Fruit fly (Drosophila melanogaster): ENCODE results near the gene CG13258.
A peak's percentile ranks its signal among the peaks of the same experiment; 100 is the strongest.

The CG13258 gene

dm6 chr2L:16292975-16293501, at the start of gene CG13258:
Gene CG13258, minus strand, starts transcription at chr2L:16293025.
- TF ChIP-seq CG13204 (GFP tag; optimal IDR thresholded peaks at IDR 0.05), result no peak
- TF ChIP-seq Ets98B (GFP tag; IDR thresholded peaks at IDR 0.05), result peak; percentile 16; the same call in 1 of the 2 replicates

DNA sequence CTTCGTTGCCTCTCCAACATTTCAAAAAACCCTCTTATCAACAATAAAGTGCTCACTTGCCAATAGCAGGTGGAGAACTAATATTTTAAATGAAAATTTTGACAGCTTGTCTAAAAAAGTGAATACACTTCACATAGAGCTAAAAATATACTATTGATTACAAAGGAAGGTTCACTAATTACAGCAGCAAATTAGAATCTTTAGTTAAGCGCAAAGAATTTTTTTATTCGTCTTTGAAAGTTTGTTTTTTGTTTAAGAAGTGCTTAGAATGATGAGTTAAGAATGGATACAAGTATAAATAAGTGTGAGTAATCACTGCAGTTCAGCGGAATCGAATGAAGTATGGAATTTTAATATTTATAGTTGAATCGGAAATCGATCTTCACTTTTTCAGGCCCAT, 49.4 kb upstream of the CG13258 start, which contains the start of gene CG44405:
Gene CG44405 (minus strand): TSS at position 101 of the 400 bp plus-strand sequence.
- TF ChIP-seq Pif1B (GFP tag; optimal IDR thresholded peaks at IDR 0.05), result no peak
- TF ChIP-seq CG34367 (tag; optimal IDR thresholded peaks at IDR 0.05), result no peak
- no peak for TF ChIP-seq D1 (tag; optimal IDR thresholded peaks at IDR 0.05)
- TF ChIP-seq EcR (GFP tag; optimal IDR thresholded peaks at IDR 0.05), result no peak
- TF ChIP-seq CG15710 (tag; optimal IDR thresholded peaks at IDR 0.05), result no peak
- TF ChIP-seq gl (tag; optimal IDR thresholded peaks at IDR 0.05), result no peak
- TF ChIP-seq CG4496 (GFP tag; IDR thresholded peaks at IDR 0.05), result no peak
- no peak for TF ChIP-seq Snoo (tag; optimal IDR thresholded peaks at IDR 0.05)
- no peak for TF ChIP-seq CG14655 (GFP tag; optimal IDR thresholded peaks at IDR 0.05)
- TF ChIP-seq CG17806 (tag; optimal IDR thresholded peaks at IDR 0.05), result no peak

- no peak for TF ChIP-seq CG12605 (GFP tag; IDR thresholded peaks at IDR 0.05)
- TF ChIP-seq CG17806 (tag; optimal IDR thresholded peaks at IDR 0.05), result no peak
- no peak for TF ChIP-seq CG9948 (tag; optimal IDR thresholded peaks at IDR 0.05)
- no peak for TF ChIP-seq CG34367 (tag; optimal IDR thresholded peaks at IDR 0.05)
- TF ChIP-seq CG8159 (tag; optimal IDR thresholded peaks at IDR 0.05), result no peak
- no peak for TF ChIP-seq Pif1A (GFP tag; optimal IDR thresholded peaks at IDR 0.05)
- no peak for TF ChIP-seq CG8301 (tag; optimal IDR thresholded peaks at IDR 0.05)
- TF ChIP-seq CG15710 (tag; optimal IDR thresholded peaks at IDR 0.05), result no peak
- no peak for TF ChIP-seq CG4496 (GFP tag; IDR thresholded peaks at IDR 0.05)
- no peak for TF ChIP-seq D1 (tag; optimal IDR thresholded peaks at IDR 0.05)
- no peak for TF ChIP-seq Snoo (tag; optimal IDR thresholded peaks at IDR 0.05)
- TF ChIP-seq EcR (GFP tag; optimal IDR thresholded peaks at IDR 0.05), result no peak
- no peak for TF ChIP-seq Ets98B (GFP tag; IDR thresholded peaks at IDR 0.05)
- no peak for TF ChIP-seq Pif1B (GFP tag; optimal IDR thresholded peaks at IDR 0.05)
- no peak for TF ChIP-seq CG14655 (GFP tag; optimal IDR thresholded peaks at IDR 0.05)
- no peak for TF ChIP-seq fd96Ca (GFP tag; IDR thresholded peaks at IDR 0.05)
- no peak for TF ChIP-seq gl (tag; optimal IDR thresholded peaks at IDR 0.05)
- no peak for TF ChIP-seq rn (GFP tag; IDR thresholded peaks at IDR 0.05)
- no peak for TF ChIP-seq CG13204 (GFP tag; optimal IDR thresholded peaks at IDR 0.05)
- TF ChIP-seq CG10348 (GFP tag; IDR thresholded peaks at IDR 0.05), result no peak
Observed at dm6 chr2L:16340268-16340667, 47.4 kb upstream of the CG13258 start, which contains the start of gene CG42266. Gene CG42266, minus strand, starts transcription at chr2L:16340368.

DNA sequence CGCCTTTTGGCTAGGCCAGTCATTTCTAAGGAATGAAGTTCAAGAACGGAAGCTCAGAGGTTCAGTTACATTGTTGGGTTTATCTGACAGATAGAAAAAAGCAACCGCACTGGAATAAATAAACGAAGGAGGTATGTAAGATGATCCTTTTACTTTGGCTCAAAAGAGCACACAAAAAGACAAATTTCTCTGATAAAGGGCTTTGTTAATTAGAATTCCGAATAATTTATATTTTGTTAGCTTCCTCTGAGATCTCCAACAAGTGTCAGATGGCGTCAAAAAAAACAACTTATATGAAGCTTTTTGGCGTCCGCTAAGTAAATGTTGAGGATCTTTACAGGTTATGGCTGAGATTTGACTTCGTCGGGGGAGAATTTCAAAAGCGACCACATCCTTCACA, 45.0 kb upstream of the CG13258 start, which contains the start of gene CG31817:
Gene CG31817 (minus strand): TSS at position 101 of the 400 bp plus-strand sequence.
- TF ChIP-seq rn (GFP tag; IDR thresholded peaks at IDR 0.05) (no peak), Snoo (tag; optimal IDR thresholded peaks at IDR 0.05) (no peak), CG12605 (GFP tag; IDR thresholded peaks at IDR 0.05) (no peak), CG8301 (tag; optimal IDR thresholded peaks at IDR 0.05) (no peak), CG4496 (GFP tag; IDR thresholded peaks at IDR 0.05) (no peak), EcR (GFP tag; optimal IDR thresholded peaks at IDR 0.05) (no peak), CG34367 (tag; optimal IDR thresholded peaks at IDR 0.05) (no peak), CG10348 (GFP tag; IDR thresholded peaks at IDR 0.05) (no peak), Pif1B (GFP tag; optimal IDR thresholded peaks at IDR 0.05) (no peak), Ets98B (GFP tag; IDR thresholded peaks at IDR 0.05) (no peak), CG9948 (tag; optimal IDR thresholded peaks at IDR 0.05) (no peak), CG8159 (tag; optimal IDR thresholded peaks at IDR 0.05) (no peak), fd96Ca (GFP tag; IDR thresholded peaks at IDR 0.05) (no peak), CG15710 (tag; optimal IDR thresholded peaks at IDR 0.05) (no peak), Pif1A (GFP tag; optimal IDR thresholded peaks at IDR 0.05) (no peak)

DNA sequence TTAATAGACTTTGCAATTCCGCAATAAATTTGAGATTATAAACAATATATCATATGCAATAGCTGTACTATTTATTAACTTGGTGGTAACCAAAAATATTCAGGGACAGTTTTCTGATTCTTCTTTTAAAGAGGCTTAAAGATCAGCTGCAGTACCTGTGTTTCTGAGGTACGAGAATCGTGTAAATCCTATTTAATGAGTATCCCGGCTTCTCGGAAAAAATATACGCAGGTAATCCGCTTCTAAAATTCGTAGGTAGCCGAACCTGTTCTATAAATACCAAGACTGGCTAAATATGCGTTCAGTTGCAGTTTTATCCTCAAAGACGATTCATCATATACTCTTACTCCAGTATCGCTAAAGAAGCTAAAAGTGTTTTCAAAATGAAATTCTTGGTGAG, 36.8 kb upstream of the CG13258 start, which contains the start of gene CG4440:
Gene CG4440 (plus strand): TSS at position 301 of the 400 bp plus-strand sequence.
- TF ChIP-seq CG8301 (tag; optimal IDR thresholded peaks at IDR 0.05), result no peak
- no peak for TF ChIP-seq EcR (GFP tag; optimal IDR thresholded peaks at IDR 0.05)
- TF ChIP-seq CG9948 (tag; optimal IDR thresholded peaks at IDR 0.05), result no peak

- TF ChIP-seq EcR (GFP tag; optimal IDR thresholded peaks at IDR 0.05) (no peak), CG17806 (tag; optimal IDR thresholded peaks at IDR 0.05) (no peak), CG32121 (GFP tag; IDR thresholded peaks at IDR 0.05) (peak; percentile 27; the same call in 1 of the 2 replicates), Snoo (tag; optimal IDR thresholded peaks at IDR 0.05) (peak; percentile 14), D1 (tag; optimal IDR thresholded peaks at IDR 0.05) (peak; percentile 71)
Observed at dm6 chr2L:16329102-16329520, 36.3 kb upstream of the CG13258 start, which contains the start of gene mRpL4. Gene mRpL4, minus strand, starts transcription at chr2L:16329132.

DNA sequence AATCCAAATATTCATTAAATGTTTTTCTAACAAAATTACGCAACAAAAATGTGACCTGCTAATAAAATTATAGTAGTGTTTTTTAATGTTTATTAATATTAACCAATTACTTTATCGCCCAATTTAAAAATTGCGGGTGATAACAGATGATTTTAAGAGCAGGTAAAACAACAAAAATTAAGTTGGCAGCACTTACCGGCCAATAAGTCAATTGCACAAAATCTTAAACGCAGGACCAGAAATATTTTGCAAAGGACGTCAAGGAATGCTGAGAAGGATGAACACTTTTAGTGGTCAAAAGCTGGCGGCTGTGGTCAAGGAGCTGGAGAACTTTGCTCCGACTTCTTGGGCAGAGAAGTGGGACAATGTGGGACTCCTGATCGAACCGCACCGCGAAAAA, 34.1 kb upstream of the CG13258 start, which contains the start of gene CG4278:
Gene CG4278 (plus strand): TSS at position 178 of the 400 bp plus-strand sequence.
- peak; percentile 79 for TF ChIP-seq D1 (tag; optimal IDR thresholded peaks at IDR 0.05)
- no peak for TF ChIP-seq CG34367 (tag; optimal IDR thresholded peaks at IDR 0.05)

All from whole organism, pupa.